Fruit fly (Drosophila melanogaster): ENCODE results near the gene Adat1.

DNA sequence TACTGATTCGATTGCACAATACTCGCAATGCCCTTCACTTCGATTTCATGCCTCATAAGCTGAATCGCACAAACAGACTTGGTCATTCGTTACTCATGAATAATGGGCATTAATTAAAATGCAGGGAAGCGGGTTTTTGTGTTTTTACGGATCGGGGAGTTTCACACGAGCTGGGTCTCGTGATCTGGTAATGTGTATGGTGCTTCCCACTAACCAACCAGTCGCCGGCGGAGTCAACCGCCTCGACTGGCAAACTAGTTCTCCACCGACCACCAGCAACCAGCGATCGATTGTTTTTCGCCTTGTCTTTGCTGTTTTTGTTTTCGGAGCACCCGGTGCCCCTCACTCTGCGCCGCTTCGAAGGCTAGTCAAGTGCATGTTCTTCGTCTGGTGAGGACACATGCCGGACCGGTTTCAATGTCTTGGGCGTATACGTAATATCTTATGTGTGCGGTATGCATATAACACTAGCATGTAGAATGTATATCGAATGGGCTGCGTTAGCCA is 6.7 kb downstream of the Adat1 start:
- no peak for TF ChIP-seq CG8478 (optimal IDR thresholded peaks at IDR 0.05)
- no peak for TF ChIP-seq CTCF (optimal IDR thresholded peaks at IDR 0.05)

Measured in S2 (cell line).